Worm (Caenorhabditis elegans) whole organism, L4 larva: ENCODE measurements around the gene C17F4.3.

ENCODE experiments used
- F26F4.8 ChIP-seq: fragments of 200-800 bp; sonication (Bioruptor generic); conservative IDR thresholded peaks from 2 replicates; pipeline ENCODE4 v1.3.6; 2022; ENCODE audit warnings: missing genetic modification characterization, missing compliant biosample characterization
- F44E2.7 ChIP-seq: fragments of 200-800 bp; sonication (Bioruptor generic); IDR thresholded peaks from 2 replicates; pipeline ENCODE4 v2.1.2; 2022; ENCODE audit warnings: missing genetic modification characterization, missing compliant biosample characterization
- R02D3.7 ChIP-seq: fragments of 150-350 bp; sonication (generic microtip); optimal IDR thresholded peaks from 3 replicates; lab custom pipeline; 2014; ENCODE audit warnings: missing biosample characterization, missing genetic modification characterization
- T26A8.4 ChIP-seq: fragments of 200-800 bp; sonication (Bioruptor generic); IDR thresholded peaks from 2 replicates; pipeline ENCODE4 v1.3.6; 2022; ENCODE audit warnings: missing genetic modification characterization, missing compliant biosample characterization
- Y5F2A.4 ChIP-seq: fragments of 200-800 bp; sonication (Bioruptor generic); optimal IDR thresholded peaks from 2 replicates; lab custom pipeline; 2018; ENCODE audit warnings: mild to moderate bottlenecking, missing genetic modification characterization, missing compliant biosample characterization
- Y75B8A.6 ChIP-seq: fragments of 200-800 bp; sonication (Bioruptor generic); IDR thresholded peaks from 2 replicates; pipeline ENCODE4 v1.3.6; 2022; ENCODE audit warnings: missing genetic modification reagents, missing genetic modification characterization, missing compliant biosample characterization
- ZK337.2 ChIP-seq: fragments of 200-800 bp; sonication (Bioruptor generic); IDR thresholded peaks from 2 replicates; pipeline ENCODE4 v1.3.6; 2022; ENCODE audit warnings: missing genetic modification reagents, missing genetic modification characterization, missing compliant biosample characterization
- ZK546.5 ChIP-seq, 2 experiments: sonication (generic microtip); optimal IDR thresholded peaks; 2 replicates each; lab custom pipeline; 2017; ENCODE audit warnings: missing biosample characterization in 2 of 2, missing genetic modification characterization in 2 of 2
- ama-1 ChIP-seq: fragments of 150-350 bp; optimal IDR thresholded peaks from 2 replicates; lab custom pipeline; 2014; ENCODE audit warnings: inconsistent platforms, mixed read lengths
- ceh-28 ChIP-seq: fragments of 150-350 bp; optimal IDR thresholded peaks from 2 replicates; lab custom pipeline; 2014; ENCODE audit warnings: missing biosample characterization, missing genetic modification reagents, missing genetic modification characterization
- ceh-44 ChIP-seq: fragments of 200-800 bp; sonication (Bioruptor generic); IDR thresholded peaks from 2 replicates; pipeline ENCODE4 v1.3.6; 2022; ENCODE audit warnings: missing genetic modification reagents, missing genetic modification characterization, missing compliant biosample characterization
- ceh-82 ChIP-seq: sonication (generic microtip); optimal IDR thresholded peaks from 2 replicates; lab custom pipeline; 2017; ENCODE audit warnings: missing biosample characterization, missing genetic modification characterization
- daf-16 ChIP-seq, 3 experiments: sonication (generic microtip); optimal IDR thresholded peaks; 2 replicates each; lab custom pipeline; 2016 to 2017; ENCODE audit warnings: missing genetic modification characterization in 3 of 3, missing genetic modification reagents in 3 of 3, mild to moderate bottlenecking in 2 of 3, missing compliant biosample characterization in 2 of 3, missing biosample characterization in 1 of 3, moderate library complexity in 1 of 3
- daf-8 ChIP-seq: fragments of 200-800 bp; sonication (Bioruptor generic); IDR thresholded peaks from 2 replicates; pipeline ENCODE4 v1.3.6; 2022; ENCODE audit warnings: missing genetic modification characterization, missing compliant biosample characterization
- dmd-6 ChIP-seq: fragments of 200-800 bp; sonication (Bioruptor generic); IDR thresholded peaks from 2 replicates; pipeline ENCODE4 v1.3.6; 2022; ENCODE audit warnings: missing genetic modification reagents, missing genetic modification characterization, missing compliant biosample characterization
- dmd-8 ChIP-seq: fragments of 200-800 bp; sonication (Bioruptor generic); IDR thresholded peaks from 2 replicates; pipeline ENCODE4 v1.3.6; 2022; ENCODE audit warnings: missing genetic modification characterization, missing compliant biosample characterization
- dpl-1 ChIP-seq: fragments of 150-350 bp; optimal IDR thresholded peaks from 2 replicates; lab custom pipeline; 2014; ENCODE audit warnings: missing biosample characterization, missing genetic modification reagents, missing genetic modification characterization
- duxl-1 ChIP-seq: sonication (generic microtip); optimal IDR thresholded peaks from 2 replicates; lab custom pipeline; 2016; ENCODE audit warnings: mild to moderate bottlenecking, missing genetic modification characterization, moderate library complexity, missing compliant biosample characterization; ENCODE audit not compliant: poor library complexity
- dve-1 ChIP-seq: sonication (generic microtip); optimal IDR thresholded peaks from 2 replicates; lab custom pipeline; 2017; ENCODE audit warnings: antibody characterized with exemption, mild to moderate bottlenecking, missing genetic modification characterization, missing compliant biosample characterization; ENCODE audit not compliant: insufficient read depth
- fkh-10 ChIP-seq: fragments of 150-350 bp; optimal IDR thresholded peaks from 2 replicates; lab custom pipeline; 2014; ENCODE audit warnings: missing biosample characterization, missing genetic modification reagents, missing genetic modification characterization
- lim-7 ChIP-seq: fragments of 200-800 bp; sonication (Bioruptor generic); IDR thresholded peaks from 2 replicates; pipeline ENCODE4 v1.3.6; 2022; ENCODE audit warnings: missing genetic modification characterization, missing compliant biosample characterization
- lin-15B ChIP-seq: fragments of 150-350 bp; sonication (generic microtip); optimal IDR thresholded peaks from 3 replicates; lab custom pipeline; 2014; ENCODE audit warnings: missing biosample characterization, missing genetic modification characterization
- lin-38 ChIP-seq: fragments of 200-800 bp; sonication (Bioruptor generic); IDR thresholded peaks from 2 replicates; pipeline ENCODE4 v1.3.6; 2022; ENCODE audit warnings: missing genetic modification reagents, missing genetic modification characterization, missing compliant biosample characterization
- lir-3 ChIP-seq: sonication (generic microtip); optimal IDR thresholded peaks from 2 replicates; lab custom pipeline; 2016; ENCODE audit warnings: mild to moderate bottlenecking, missing genetic modification characterization, missing compliant biosample characterization
- madf-5 ChIP-seq, 2 experiments: fragments of 200-800 bp; sonication (Bioruptor generic); IDR thresholded peaks; 2 replicates each; pipeline ENCODE4 v1.3.6; 2022; ENCODE audit warnings: missing compliant biosample characterization in 2 of 2, missing genetic modification characterization in 2 of 2
- mdl-1 ChIP-seq, 2 experiments: fragments of 150-350 bp in 1 of 2; sonication (generic microtip) in 1 of 2; optimal IDR thresholded peaks; 2 replicates each; lab custom pipeline; 2014 to 2017; ENCODE audit warnings: missing biosample characterization in 2 of 2, missing genetic modification characterization in 2 of 2
- mes-2 ChIP-seq: sonication (generic microtip); optimal IDR thresholded peaks from 2 replicates; lab custom pipeline; 2016; ENCODE audit warnings: missing genotype, mild to moderate bottlenecking, missing genetic modification characterization, missing compliant biosample characterization; ENCODE audit not compliant: poor library complexity, severe bottlenecking
- mxl-3 ChIP-seq: fragments of 200-800 bp; sonication (Bioruptor generic); optimal IDR thresholded peaks from 2 replicates; lab custom pipeline; 2018; ENCODE audit warnings: mild to moderate bottlenecking, missing genetic modification characterization, missing compliant biosample characterization
- nhr-102 ChIP-seq: sonication (generic microtip); optimal IDR thresholded peaks from 2 replicates; lab custom pipeline; 2016; ENCODE audit warnings: mild to moderate bottlenecking, missing genetic modification characterization, moderate library complexity, missing compliant biosample characterization
- nhr-237 ChIP-seq: sonication (generic microtip); optimal IDR thresholded peaks from 2 replicates; lab custom pipeline; 2017; ENCODE audit warnings: missing biosample characterization, missing genetic modification characterization
- nhr-76 ChIP-seq: fragments of 150-350 bp; optimal IDR thresholded peaks from 2 replicates; lab custom pipeline; 2014; ENCODE audit warnings: missing biosample characterization, missing genetic modification characterization
- pha-4 ChIP-seq, 2 experiments: fragments of 150-350 bp in 1 of 2; fragments of 200-800 bp in 1 of 2; sonication (Bioruptor generic) in 1 of 2; IDR thresholded peaks in 1 of 2; optimal IDR thresholded peaks in 1 of 2; 2 replicates each; pipeline versions ENCODE4 v1.3.6 to Lab custom; 2014 to 2022; ENCODE audit warnings: missing genetic modification characterization in 2 of 2, missing genetic modification reagents in 2 of 2, missing biosample characterization in 1 of 2, missing compliant biosample characterization in 1 of 2
- rbr-2 ChIP-seq: sonication (generic microtip); optimal IDR thresholded peaks from 2 replicates; lab custom pipeline; 2016; ENCODE audit warnings: missing genotype, missing genetic modification characterization, missing compliant biosample characterization
- set-16 ChIP-seq: fragments of 200-800 bp; sonication (Bioruptor generic); IDR thresholded peaks from 2 replicates; pipeline ENCODE4 v1.3.6; 2022; ENCODE audit warnings: missing genetic modification reagents, missing genetic modification characterization, missing compliant biosample characterization
- skn-1 ChIP-seq: fragments of 150-350 bp; optimal IDR thresholded peaks from 2 replicates; lab custom pipeline; 2014; ENCODE audit warnings: missing biosample characterization, missing genetic modification characterization
- snpc-1.2 ChIP-seq: fragments of 200-800 bp; sonication (Bioruptor generic); IDR thresholded peaks from 2 replicates; pipeline ENCODE4 v1.3.6; 2022; ENCODE audit warnings: missing genetic modification reagents, missing genetic modification characterization, missing compliant biosample characterization
- unc-130 ChIP-seq: sonication (generic microtip); optimal IDR thresholded peaks from 2 replicates; lab custom pipeline; 2016; ENCODE audit warnings: missing genetic modification reagents, missing genetic modification characterization, missing compliant biosample characterization
- unc-62 ChIP-seq, 3 experiments: fragments of 150-350 bp in 1 of 3; sonication (generic microtip); optimal IDR thresholded peaks in 2 of 3; peaks in 1 of 3; 1 replicate in 1 of 3; 2 replicates in 2 of 3; lab custom pipeline; 2014 to 2017; ENCODE audit warnings: missing biosample characterization in 3 of 3, missing genetic modification characterization in 3 of 3, missing genetic modification reagents in 3 of 3, missing genotype in 1 of 3
- vab-7 ChIP-seq: fragments of 200-800 bp; sonication (Bioruptor generic); IDR thresholded peaks from 2 replicates; pipeline ENCODE4 v1.3.6; 2022; ENCODE audit warnings: missing genetic modification reagents, missing genetic modification characterization, missing compliant biosample characterization
- zfp-3 ChIP-seq: fragments of 200-800 bp; sonication (Bioruptor generic); conservative IDR thresholded peaks from 2 replicates; pipeline ENCODE4 v1.3.6; 2022; ENCODE audit warnings: missing genetic modification reagents, missing genetic modification characterization, missing compliant biosample characterization
- zip-11 ChIP-seq: fragments of 200-800 bp; sonication (Bioruptor generic); IDR thresholded peaks from 2 replicates; pipeline ENCODE4 v1.3.6; 2022; ENCODE audit warnings: missing genetic modification characterization, missing compliant biosample characterization

Gene C17F4.3

ce11 chrII:3259254-3259653, 18.9 kb downstream of the C17F4.3 start, which contains the start of gene gcy-19:
Gene gcy-19 (minus strand): TSS chrII:3259354.
- peak in 1 of 2 experiments; percentile 8 for TF ChIP-seq unc-62 (GFP tag; optimal IDR thresholded peaks at IDR 0.05 in 1 of 2; lab: Kevin White, UChicago)
- TF ChIP-seq unc-62 (tag; optimal IDR thresholded peaks at IDR 0.05; lab: Kevin White, UChicago): no peak
- TF ChIP-seq ceh-82: no peak
- no peak for TF ChIP-seq ZK337.2
- no peak for TF ChIP-seq duxl-1 (tag; lab: Kevin White, UChicago)

ce11 chrII:3262504-3262903, 22.2 kb downstream of the C17F4.3 start, which contains the start of gene F02E11.2:
Gene F02E11.2 (plus strand): TSS chrII:3262804.
- TF ChIP-seq lin-15B (no peak), set-16 (no peak), ceh-28 (tag; lab: Kevin White, UChicago) (no peak), vab-7 (no peak), ama-1 (lab: Kevin White, UChicago) (no peak), mxl-3 (GFP tag; lab: Kevin White, UChicago) (no peak), zip-11 (GFP tag; lab: Robert Waterston, UW) (no peak), Y5F2A.4 (GFP tag; lab: Kevin White, UChicago) (no peak), lim-7 (no peak), rbr-2 (tag; lab: Kevin White, UChicago) (no peak), skn-1 (no peak), fkh-10 (GFP tag; lab: Kevin White, UChicago) (no peak), dpl-1 (GFP tag; lab: Kevin White, UChicago) (no peak)

- TF ChIP-seq nhr-76 (tag; lab: Kevin White, UChicago): no peak
- TF ChIP-seq, all 104 proteins: peak for 0
These were observed 24.4 kb downstream of the C17F4.3 start for ce11 chrII:3264704-3265103.

ce11 chrII:3267365-3267764, 27.1 kb downstream of the C17F4.3 start, which contains the start of gene F02E11.7:
Gene F02E11.7 (plus strand): TSS chrII:3267665.
- TF ChIP-seq Y75B8A.6: no peak
- no peak for TF ChIP-seq nhr-102 (tag; lab: Kevin White, UChicago)
- TF ChIP-seq ZK546.5 (tag; optimal IDR thresholded peaks at IDR 0.05; lab: Kevin White, UChicago): no peak
- no peak for TF ChIP-seq zip-11 (GFP tag; lab: Robert Waterston, UW)
- TF ChIP-seq unc-130: no peak
- no peak for TF ChIP-seq dmd-6 (GFP tag; lab: Robert Waterston, UW)
- TF ChIP-seq, all 104 proteins: peak for 0

DNA sequence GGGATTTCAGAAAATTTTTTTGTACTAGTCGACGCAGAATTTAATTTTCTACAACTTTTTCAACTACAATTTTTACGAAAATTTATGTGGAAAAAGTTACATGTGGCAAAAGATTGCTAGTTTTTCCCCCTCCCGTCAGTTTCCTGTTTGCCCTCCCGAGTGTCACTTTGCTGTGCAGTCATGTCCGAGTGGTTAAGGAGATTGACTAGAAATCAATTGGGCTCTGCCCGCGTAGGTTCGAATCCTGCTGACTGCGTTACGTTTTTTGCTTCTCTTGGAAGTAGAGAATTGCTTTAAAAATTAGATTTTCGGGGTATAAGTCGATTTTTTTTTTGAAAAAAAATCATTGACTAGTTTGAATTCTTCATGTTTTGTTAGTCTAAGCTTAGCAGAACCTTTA, 27.5 kb downstream of the C17F4.3 start:
- 0 out of 2 replicates have a peak, but pooled peaks have one; percentile 26 for TF ChIP-seq T26A8.4
- TF ChIP-seq mdl-1 (tag; optimal IDR thresholded peaks at IDR 0.05; lab: Kevin White, UChicago): no peak
- no peak for TF ChIP-seq nhr-237
- no peak for TF ChIP-seq lir-3 (tag; lab: Kevin White, UChicago)
- no peak for TF ChIP-seq rbr-2 (tag; lab: Kevin White, UChicago)
- no peak for TF ChIP-seq F44E2.7 (GFP tag; lab: Robert Waterston, UW)
- TF ChIP-seq lin-38 (GFP tag; lab: Robert Waterston, UW): peak; percentile 56
- peak in 1 of 2 experiments; percentile 21 for TF ChIP-seq daf-16 (GFP tag; optimal IDR thresholded peaks at IDR 0.05; lab: Kevin White, UChicago)
- no peak for TF ChIP-seq daf-16 (tag; optimal IDR thresholded peaks at IDR 0.05; lab: Kevin White, UChicago)
- TF ChIP-seq pha-4 (GFP tag; IDR thresholded peaks at IDR 0.05; lab: Robert Waterston, UW): peak; percentile 53; the same call in 1 of the 2 replicates
- no peak for TF ChIP-seq pha-4 (tag; optimal IDR thresholded peaks at IDR 0.05; lab: Kevin White, UChicago)
- peak; percentile 61 for TF ChIP-seq duxl-1 (tag; lab: Kevin White, UChicago)
- TF ChIP-seq mes-2 (tag; lab: Kevin White, UChicago): peak; percentile 55
- TF ChIP-seq vab-7: peak; percentile 57; the same call in 1 of the 2 replicates
- no peak for TF ChIP-seq skn-1
- TF ChIP-seq dve-1: peak; percentile 27
- 0 out of 2 replicates have a peak, but pooled peaks have one; percentile 22 for TF ChIP-seq ceh-44 (GFP tag; lab: Robert Waterston, UW)
- no peak for TF ChIP-seq daf-8
- TF ChIP-seq snpc-1.2 (GFP tag; lab: Robert Waterston, UW): 0 out of 2 replicates have a peak, but pooled peaks have one; percentile 45
- TF ChIP-seq dmd-6 (GFP tag; lab: Robert Waterston, UW): peak; percentile 28; the same call in 1 of the 2 replicates
- 0 out of 2 replicates have a peak, but pooled peaks have one; percentile 43 for TF ChIP-seq zfp-3 (GFP tag; lab: Robert Waterston, UW)
- peak in 1 of 2 experiments; percentile 55; a peak in 1 of 4 replicates for TF ChIP-seq madf-5 (GFP tag; IDR thresholded peaks at IDR 0.05; lab: Robert Waterston, UW)
- no peak for TF ChIP-seq F26F4.8 (GFP tag; lab: Robert Waterston, UW)
- TF ChIP-seq R02D3.7 (tag; lab: Kevin White, UChicago): no peak
- 0 out of 2 replicates have a peak, but pooled peaks have one; percentile 45 for TF ChIP-seq dmd-8
